Fruit fly (Drosophila melanogaster) whole organism, wandering third instar larva: ENCODE results near the gene CG43354.

Experiments
- GATAd ChIP-seq: sonication (Bioruptor generic); optimal IDR thresholded peaks from 2 replicates; lab custom pipeline; 2016; ENCODE audit warnings: missing biosample characterization, missing genetic modification characterization
- Myc ChIP-seq: fragments of >200 bp; optimal IDR thresholded peaks from 2 replicates; lab custom pipeline; 2017
- N ChIP-seq: fragments of >200 bp; optimal IDR thresholded peaks from 2 replicates; lab custom pipeline; 2018; ENCODE audit warnings: missing biosample characterization, missing external identifiers, missing genetic modification characterization
- dsf ChIP-seq: sonication (Bioruptor generic); optimal IDR thresholded peaks from 2 replicates; lab custom pipeline; 2016; ENCODE audit warnings: missing biosample characterization, missing genetic modification characterization, borderline replicate concordance
- h ChIP-seq: fragments of 200-800 bp; sonication (Bioruptor generic); optimal IDR thresholded peaks from 3 replicates; lab custom pipeline; 2016; ENCODE audit warnings: missing biosample characterization, mild to moderate bottlenecking, missing genetic modification characterization
- pan ChIP-seq: fragments of >200 bp; optimal IDR thresholded peaks from 2 replicates; lab custom pipeline; 2017
- psq ChIP-seq: fragments of 200-800 bp; sonication (Bioruptor generic); optimal IDR thresholded peaks from 3 replicates; lab custom pipeline; 2017; ENCODE audit warnings: missing biosample characterization, mild to moderate bottlenecking, missing genetic modification characterization, moderate library complexity
- rgr ChIP-seq: fragments of 200-800 bp; sonication (Bioruptor generic); optimal IDR thresholded peaks from 3 replicates; lab custom pipeline; 2016; ENCODE audit warnings: missing biosample characterization, mild to moderate bottlenecking, missing genetic modification characterization

DNA sequence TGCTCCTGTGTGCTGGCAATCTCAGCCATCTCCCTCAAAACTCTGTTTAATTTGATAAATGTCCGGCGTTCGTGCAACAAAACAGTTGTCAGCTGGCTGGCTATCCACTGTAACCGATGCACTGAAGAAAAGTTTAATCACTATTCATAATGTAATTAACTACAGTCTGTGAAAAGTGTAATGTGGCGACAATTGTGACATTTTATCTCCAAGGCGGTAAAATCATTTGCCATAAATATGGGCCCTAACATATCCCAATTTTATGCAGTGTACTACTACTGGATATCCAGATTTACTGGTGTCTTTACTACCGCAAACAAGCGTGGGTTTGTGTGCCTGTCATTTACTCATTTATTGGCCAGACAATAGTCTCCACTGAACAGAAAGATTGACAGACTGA lies 19.5 kb upstream of the CG43354 start:
- TF ChIP-seq GATAd (GFP tag; lab: Kevin White, UChicago) (no peak), psq (GFP tag; lab: Kevin White, UChicago) (no peak), pan (lab: Kevin White, UChicago) (no peak), h (GFP tag; lab: Kevin White, UChicago) (no peak), dsf (no peak), rgr (GFP tag; lab: Kevin White, UChicago) (peak; percentile 11), N (GFP tag; lab: Kevin White, UChicago) (no peak), Myc (lab: Kevin White, UChicago) (no peak)
